Fruit fly (Drosophila melanogaster) Kc167 (cell line): ENCODE results near the gene CG10365.

Experiments
- Myc ChIP-seq: fragments of >200 bp; optimal IDR thresholded peaks from 2 replicates; lab custom pipeline; 2017; ENCODE audit warnings: missing external identifiers
- Sin3A ChIP-seq: fragments of >200 bp; optimal IDR thresholded peaks from 2 replicates; lab custom pipeline; 2018; ENCODE audit warnings: missing external identifiers
- h ChIP-seq: fragments of >200 bp; optimal IDR thresholded peaks from 3 replicates; lab custom pipeline; 2018; ENCODE audit warnings: missing external identifiers
- insv ChIP-seq: fragments of >200 bp; optimal IDR thresholded peaks from 3 replicates; lab custom pipeline; 2018; ENCODE audit warnings: missing external identifiers
- psq ChIP-seq: fragments of >200 bp; optimal IDR thresholded peaks from 2 replicates; lab custom pipeline; 2017; ENCODE audit warnings: missing external identifiers
- ttk ChIP-seq: sonication (Bioruptor generic); optimal IDR thresholded peaks from 2 replicates; lab custom pipeline; 2017; ENCODE audit warnings: missing external identifiers

CG10365 gene

dm6 chr3R:23732533-23732932 is 9.4 kb downstream of the CG10365 start:
- no peak for TF ChIP-seq Sin3A (lab: Kevin White, UChicago)
- TF ChIP-seq h (lab: Kevin White, UChicago) = no peak
- no peak for TF ChIP-seq Myc (lab: Kevin White, UChicago)
- TF ChIP-seq ttk = no peak
- TF ChIP-seq psq (lab: Kevin White, UChicago) = no peak
- no peak for TF ChIP-seq insv (lab: Kevin White, UChicago)

- no peak for TF ChIP-seq h (lab: Kevin White, UChicago)
- TF ChIP-seq psq (lab: Kevin White, UChicago) = peak; percentile 83
Measured at dm6 chr3R:23732990-23733512, 9.9 kb downstream of the CG10365 start, which contains the start of the genes Hmgcr and Rpn9. Hmgcr (plus strand) TSS chr3R:23733324. Rpn9 (minus strand) TSS chr3R:23733462.

dm6 chr3R:23733771-23734170 is 10.6 kb downstream of the CG10365 start:
- TF ChIP-seq ttk (no peak), h (lab: Kevin White, UChicago) (no peak), Myc (lab: Kevin White, UChicago) (no peak), psq (lab: Kevin White, UChicago) (no peak), insv (lab: Kevin White, UChicago) (no peak), Sin3A (lab: Kevin White, UChicago) (no peak)

dm6 chr3R:23734573-23735404 is 11.7 kb downstream of the CG10365 start:
- TF ChIP-seq ttk = no peak
- TF ChIP-seq h (lab: Kevin White, UChicago) = no peak
- no peak for TF ChIP-seq psq (lab: Kevin White, UChicago)
- no peak for TF ChIP-seq insv (lab: Kevin White, UChicago)

- TF ChIP-seq h (lab: Kevin White, UChicago) (no peak), insv (lab: Kevin White, UChicago) (no peak), ttk (no peak), psq (lab: Kevin White, UChicago) (no peak)
Measured at dm6 chr3R:23735648-23736047, 12.5 kb downstream of the CG10365 start.

dm6 chr3R:23736365-23736764 is 13.2 kb downstream of the CG10365 start:
- TF ChIP-seq insv (lab: Kevin White, UChicago) (no peak), Myc (lab: Kevin White, UChicago) (no peak), ttk (no peak), Sin3A (lab: Kevin White, UChicago) (no peak)

- TF ChIP-seq h (lab: Kevin White, UChicago) (no peak), Myc (lab: Kevin White, UChicago) (no peak), psq (lab: Kevin White, UChicago) (no peak), insv (lab: Kevin White, UChicago) (no peak), ttk (no peak), Sin3A (lab: Kevin White, UChicago) (no peak)
Measured at dm6 chr3R:23737676-23738574, 14.8 kb downstream of the CG10365 start.

- TF ChIP-seq psq (lab: Kevin White, UChicago) = no peak
- no peak for TF ChIP-seq Sin3A (lab: Kevin White, UChicago)
- no peak for TF ChIP-seq Myc (lab: Kevin White, UChicago)
- no peak for TF ChIP-seq insv (lab: Kevin White, UChicago)
- TF ChIP-seq ttk = no peak
- no peak for TF ChIP-seq h (lab: Kevin White, UChicago)
Measured at dm6 chr3R:23740968-23741367, 17.8 kb downstream of the CG10365 start.

dm6 chr3R:23747446-23747845 is 24.3 kb downstream of the CG10365 start:
- TF ChIP-seq psq (lab: Kevin White, UChicago) (no peak), Sin3A (lab: Kevin White, UChicago) (no peak), h (lab: Kevin White, UChicago) (no peak), ttk (no peak), insv (lab: Kevin White, UChicago) (no peak), Myc (lab: Kevin White, UChicago) (no peak)

dm6 chr3R:23752728-23753127 is 29.6 kb downstream of the CG10365 start, which contains the start of the genes RanBP3 and Rpt5:
RanBP3 (minus strand) TSS chr3R:23752834.
Rpt5 (plus strand) TSS chr3R:23752876.
- TF ChIP-seq ttk (no peak), h (lab: Kevin White, UChicago) (no peak), psq (lab: Kevin White, UChicago) (no peak), Myc (lab: Kevin White, UChicago) (no peak), Sin3A (lab: Kevin White, UChicago) (no peak), insv (lab: Kevin White, UChicago) (no peak)

dm6 chr3R:23757912-23758607 is 34.9 kb downstream of the CG10365 start, which contains the start of the genes PTPMT1 and Hrd3:
PTPMT1 (plus strand) TSS chr3R:23758339.
Hrd3 (minus strand) TSS chr3R:23758557.
- TF ChIP-seq h (lab: Kevin White, UChicago) = no peak
- TF ChIP-seq insv (lab: Kevin White, UChicago) = no peak
- no peak for TF ChIP-seq psq (lab: Kevin White, UChicago)
- TF ChIP-seq ttk = no peak
- no peak for TF ChIP-seq Sin3A (lab: Kevin White, UChicago)
- TF ChIP-seq Myc (lab: Kevin White, UChicago) = no peak
